Worm (Caenorhabditis elegans) whole organism, young adult: ENCODE results near the gene R144.3.

Experiments
- chd-7 ChIP-seq: sonication (generic microtip); optimal IDR thresholded peaks from 2 replicates; lab custom pipeline; 2016; ENCODE audit warnings: mild to moderate bottlenecking, missing genetic modification characterization, moderate library complexity, missing compliant biosample characterization
- hmg-20 ChIP-seq: fragments of 200-800 bp; sonication (Bioruptor generic); IDR thresholded peaks from 2 replicates; pipeline ENCODE4 v1.3.6; 2022; ENCODE audit warnings: missing genetic modification reagents, missing genetic modification characterization, missing compliant biosample characterization
- repo-1 ChIP-seq: sonication (generic microtip); optimal IDR thresholded peaks from 2 replicates; lab custom pipeline; 2017; ENCODE audit warnings: mild to moderate bottlenecking, missing genetic modification characterization, missing compliant biosample characterization

DNA sequence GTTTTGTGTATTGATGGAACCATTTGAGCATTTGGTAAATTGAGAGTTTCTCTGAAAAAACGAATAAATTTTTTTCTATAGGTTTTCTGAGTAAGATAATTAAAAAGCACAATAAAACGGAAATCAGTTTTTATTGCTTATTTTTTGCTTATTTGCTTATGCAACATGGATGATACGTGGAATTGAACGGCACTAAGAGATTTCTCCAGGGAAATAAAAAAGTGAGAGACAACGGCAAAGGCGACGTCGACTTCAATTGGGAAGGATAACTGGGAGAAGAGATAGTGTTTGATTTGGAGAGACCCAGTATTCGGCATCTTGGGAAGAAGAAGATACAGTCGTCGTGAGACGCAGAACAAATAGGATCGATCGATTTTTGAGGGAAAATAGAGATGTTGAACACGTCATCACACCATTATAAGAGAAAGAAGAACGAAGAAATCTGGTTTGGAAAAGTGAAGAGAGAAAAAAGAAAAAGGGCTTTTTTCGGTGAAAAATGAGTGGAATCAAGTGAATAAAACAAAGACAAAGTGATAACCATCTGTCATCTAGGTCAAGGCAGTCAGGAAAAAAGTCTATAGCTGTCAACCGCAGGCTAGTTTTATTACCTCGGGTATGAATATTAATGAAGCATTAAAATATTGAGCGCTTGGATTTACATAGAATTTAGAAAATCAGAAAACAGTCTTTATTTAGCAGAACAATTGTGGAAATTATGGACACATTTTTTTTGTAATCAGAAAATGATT, 23.5 kb upstream of the R144.3 start, which contains the start of gene tmem-131:
- TF ChIP-seq chd-7 (tag; lab: Kevin White, UChicago) (no peak), hmg-20 (GFP tag; lab: Robert Waterston, UW) (no peak), repo-1 (tag; lab: Kevin White, UChicago) (no peak)
